Fruit fly (Drosophila melanogaster): ENCODE measurements around the gene CG17325.

dm6 chr2L:18795917-18796402 lies 16.5 kb upstream of the CG17325 start:
- TF ChIP-seq Mio (GFP tag; optimal IDR thresholded peaks at IDR 0.05) (no peak), usp (GFP tag; optimal IDR thresholded peaks at IDR 0.05) (no peak), h (GFP tag; optimal IDR thresholded peaks at IDR 0.05) (peak; percentile 26), Rel (GFP tag; optimal IDR thresholded peaks at IDR 0.05) (no peak), Rel (tag; optimal IDR thresholded peaks at IDR 0.05) (no peak), lola (GFP tag; optimal IDR thresholded peaks at IDR 0.05) (no peak), psq (GFP tag; optimal IDR thresholded peaks at IDR 0.05) (no peak), Vsx2 (GFP tag; optimal IDR thresholded peaks at IDR 0.05; ENCODE audit: partially characterized antibody) (peak; percentile 76), dsf (GFP tag; optimal IDR thresholded peaks at IDR 0.05; ENCODE audit: borderline replicate concordance) (no peak), pan (optimal IDR thresholded peaks at IDR 0.05) (no peak), Abd-B (GFP tag; optimal IDR thresholded peaks at IDR 0.05) (no peak), Hr78 (GFP tag; optimal IDR thresholded peaks at IDR 0.05) (no peak), sv (GFP tag; optimal IDR thresholded peaks at IDR 0.05) (no peak)

All from whole organism, wandering third instar larva.